Fruit fly (Drosophila melanogaster): ENCODE data around the gene CG13692.

CG13692 gene

DNA sequence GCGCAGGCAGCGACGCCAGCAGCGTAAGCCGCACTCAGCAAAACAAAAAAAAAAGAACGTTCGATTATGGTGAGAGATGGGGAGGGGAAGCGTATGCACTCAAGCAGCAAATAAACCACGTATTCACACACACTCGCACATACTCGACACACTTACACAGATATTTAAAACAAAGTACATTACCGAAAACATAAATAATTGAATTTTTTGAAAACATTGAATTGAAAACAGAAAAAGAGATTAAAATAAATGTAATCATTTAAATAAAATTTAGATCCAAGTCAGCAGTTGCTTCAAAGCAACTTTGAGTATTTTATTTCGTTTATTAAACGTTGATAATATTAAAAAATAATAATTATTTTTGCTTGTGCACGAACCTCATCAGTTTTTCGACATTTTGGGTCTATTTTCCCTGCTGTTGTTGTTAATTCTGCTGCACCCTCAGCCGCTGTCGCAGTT, 49.5 kb downstream of the CG13692 start (continued):
- no peak for TF ChIP-seq CG5953 (GFP tag; IDR thresholded peaks at IDR 0.05)
- no peak for TF ChIP-seq insv (GFP tag; optimal IDR thresholded peaks at IDR 0.05)
- no peak for TF ChIP-seq CTCF (GFP tag; optimal IDR thresholded peaks at IDR 0.05)
- TF ChIP-seq CG12391 (tag; optimal IDR thresholded peaks at IDR 0.05), result peak; percentile 81
- TF ChIP-seq jing (GFP tag; optimal IDR thresholded peaks at IDR 0.05), result peak; percentile 49
- TF ChIP-seq CG18011 (GFP tag; optimal IDR thresholded peaks at IDR 0.05), result peak; percentile 26
- no peak for TF ChIP-seq sr (GFP tag; IDR thresholded peaks at IDR 0.05)
- TF ChIP-seq bsh (GFP tag; optimal IDR thresholded peaks at IDR 0.05), result peak in 1 of 2 experiments; percentile 77
- no peak for TF ChIP-seq CG1603 (tag; optimal IDR thresholded peaks at IDR 0.05)
- no peak for TF ChIP-seq CG16813 (GFP tag; IDR thresholded peaks at IDR 0.05; ENCODE audit: partially characterized antibody)
- TF ChIP-seq CG15011 (GFP tag; optimal IDR thresholded peaks at IDR 0.05), result peak; percentile 29
- TF ChIP-seq chif (GFP tag; optimal IDR thresholded peaks at IDR 0.05), result no peak
- no peak for TF ChIP-seq CG6791 (GFP tag; IDR thresholded peaks at IDR 0.05; ENCODE audit: partially characterized antibody)
- peak; percentile 37 for TF ChIP-seq CG15514 (GFP tag; optimal IDR thresholded peaks at IDR 0.05)
- no peak for TF ChIP-seq CG3163 (GFP tag; optimal IDR thresholded peaks at IDR 0.05)
- TF ChIP-seq ewg (GFP tag; optimal IDR thresholded peaks at IDR 0.05), result peak; percentile 52
- no peak for TF ChIP-seq zen (tag; optimal IDR thresholded peaks at IDR 0.05)
- no peak for TF ChIP-seq ato (GFP tag; IDR thresholded peaks at IDR 0.05; ENCODE audit: partially characterized antibody)
- no peak for TF ChIP-seq CG1647 (GFP tag; optimal IDR thresholded peaks at IDR 0.05)
- TF ChIP-seq dmrt99B (tag; optimal IDR thresholded peaks at IDR 0.05), result peak; percentile 83
- TF ChIP-seq ara (GFP tag; IDR thresholded peaks at IDR 0.05), result no peak
- peak; percentile 60 for TF ChIP-seq gsb-n (tag; optimal IDR thresholded peaks at IDR 0.05)
- TF ChIP-seq CG30403 (GFP tag; optimal IDR thresholded peaks at IDR 0.05), result peak; percentile 29
- TF ChIP-seq CG8089 (GFP tag; optimal IDR thresholded peaks at IDR 0.05), result no peak
- peak; percentile 76 for TF ChIP-seq Hmr (GFP tag; optimal IDR thresholded peaks at IDR 0.05)
- TF ChIP-seq PHDP (tag; optimal IDR thresholded peaks at IDR 0.05), result peak; percentile 84
- TF ChIP-seq Fer1 (GFP tag; optimal IDR thresholded peaks at IDR 0.05), result peak; percentile 71
- TF ChIP-seq Drgx (GFP tag; IDR thresholded peaks at IDR 0.05), result 0 out of 2 replicates have a peak, but pooled peaks have one; percentile 61
- TF ChIP-seq Blimp-1 (GFP tag; optimal IDR thresholded peaks at IDR 0.05), result peak; percentile 76
- TF ChIP-seq slou (GFP tag; optimal IDR thresholded peaks at IDR 0.05), result peak; percentile 64
- peak; percentile 40 for TF ChIP-seq odd (GFP tag; optimal IDR thresholded peaks at IDR 0.05)
- TF ChIP-seq CG3847 (GFP tag; IDR thresholded peaks at IDR 0.05), result no peak
- peak; percentile 66 for TF ChIP-seq tio (GFP tag; optimal IDR thresholded peaks at IDR 0.05)
- TF ChIP-seq onecut (GFP tag; IDR thresholded peaks at IDR 0.05), result peak; percentile 10
- 0 out of 2 replicates have a peak, but pooled peaks have one; percentile 18 for TF ChIP-seq CG1024 (GFP tag; IDR thresholded peaks at IDR 0.05)
- no peak for TF ChIP-seq seq (GFP tag; IDR thresholded peaks at IDR 0.05)
- peak; percentile 71 for TF ChIP-seq Ssrp (tag; optimal IDR thresholded peaks at IDR 0.05)
- no peak for TF ChIP-seq CG4282 (GFP tag; optimal IDR thresholded peaks at IDR 0.05)
- no peak for TF ChIP-seq CG7786 (GFP tag; optimal IDR thresholded peaks at IDR 0.05)
- TF ChIP-seq nau (GFP tag; optimal IDR thresholded peaks at IDR 0.05), result peak; percentile 20
- no peak for TF ChIP-seq Scr (GFP tag; IDR thresholded peaks at IDR 0.05; ENCODE audit: partially characterized antibody)
- TF ChIP-seq slp2 (GFP tag; optimal IDR thresholded peaks at IDR 0.05), result no peak
- TF ChIP-seq CG12769 (tag; optimal IDR thresholded peaks at IDR 0.05), result no peak
- TF ChIP-seq CG12299 (tag; optimal IDR thresholded peaks at IDR 0.05), result peak; percentile 25
- TF ChIP-seq chn (GFP tag; optimal IDR thresholded peaks at IDR 0.05), result no peak
- TF ChIP-seq D (optimal IDR thresholded peaks at IDR 0.05), result no peak
- TF ChIP-seq D (GFP tag; optimal IDR thresholded peaks at IDR 0.05), result peak; percentile 42
- TF ChIP-seq sc (optimal IDR thresholded peaks at IDR 0.05), result no peak
- TF ChIP-seq sc (GFP tag; optimal IDR thresholded peaks at IDR 0.05), result peak; percentile 19
- TF ChIP-seq CG6683 (GFP tag; optimal IDR thresholded peaks at IDR 0.05), result peak; percentile 53
- peak; percentile 61 for TF ChIP-seq lbe (GFP tag; optimal IDR thresholded peaks at IDR 0.05)

Data from whole organism, embryonic.